Fruit fly (Drosophila melanogaster) whole organism, embryonic: ENCODE results near the gene Tim13.

Source experiments
- Aef1 ChIP-seq: fragments of 200-800 bp; sonication (Bioruptor generic); IDR thresholded peaks from 3 replicates; pipeline ENCODE4 v1.3.6; 2022; ENCODE audit warnings: missing biosample characterization, missing genetic modification characterization
- Atf6 ChIP-seq: fragments of 200-800 bp; sonication (Bioruptor generic); IDR thresholded peaks from 2 replicates; pipeline ENCODE4 v1.3.6; 2022; ENCODE audit warnings: missing biosample characterization, missing genetic modification characterization
- Bgb ChIP-seq: fragments of 200-800 bp; sonication (Bioruptor generic); IDR thresholded peaks from 2 replicates; pipeline ENCODE4 v1.3.6; 2022; ENCODE audit warnings: missing biosample characterization, missing genetic modification characterization; ENCODE audit not compliant: partially characterized antibody
- C15 ChIP-seq: fragments of 200-800 bp; sonication (Bioruptor generic); IDR thresholded peaks from 3 replicates; pipeline ENCODE4 v1.3.6; 2022; ENCODE audit warnings: missing biosample characterization, missing genetic modification characterization
- CG10209 ChIP-seq: fragments of 200-800 bp; sonication (Bioruptor generic); optimal IDR thresholded peaks from 3 replicates; lab custom pipeline; 2017; ENCODE audit warnings: missing biosample characterization, mild to moderate bottlenecking, missing genetic modification characterization, missing genetic modification reagents
- CG10366 ChIP-seq: fragments of 200-800 bp; sonication (Bioruptor generic); IDR thresholded peaks from 2 replicates; pipeline ENCODE4 v1.3.6; 2022; ENCODE audit warnings: missing biosample characterization, missing genetic modification characterization
- CG10462 ChIP-seq: fragments of 200-800 bp; sonication (Bioruptor generic); optimal IDR thresholded peaks from 2 replicates; lab custom pipeline; 2016; ENCODE audit warnings: missing biosample characterization, missing genetic modification characterization
- CG11085 ChIP-seq: fragments of 200-800 bp; sonication (Bioruptor generic); IDR thresholded peaks from 2 replicates; pipeline ENCODE4 v1.3.6; 2022; ENCODE audit warnings: missing biosample characterization, missing genetic modification characterization
- CG12299 ChIP-seq: fragments of 200-800 bp; sonication (Bioruptor generic); optimal IDR thresholded peaks from 2 replicates; lab custom pipeline; 2018; ENCODE audit warnings: missing biosample characterization, mild to moderate bottlenecking, missing genetic modification characterization
- CG13287 ChIP-seq: fragments of 200-800 bp; sonication (Bioruptor generic); IDR thresholded peaks from 2 replicates; pipeline ENCODE4 v1.3.6; 2022; ENCODE audit warnings: missing biosample characterization, missing genetic modification characterization; ENCODE audit not compliant: partially characterized antibody
- CG15269 ChIP-seq: fragments of 200-800 bp; sonication (Bioruptor generic); optimal IDR thresholded peaks from 2 replicates; lab custom pipeline; 2018; ENCODE audit warnings: missing biosample characterization, mild to moderate bottlenecking, missing genetic modification characterization, moderate library complexity
- CG33557 ChIP-seq: fragments of 200-800 bp; sonication (Bioruptor generic); optimal IDR thresholded peaks from 2 replicates; lab custom pipeline; 2019; ENCODE audit warnings: missing biosample characterization, mild to moderate bottlenecking, missing genetic modification characterization, moderate library complexity
- CG4820 ChIP-seq: fragments of 200-800 bp; sonication (Bioruptor generic); optimal IDR thresholded peaks from 3 replicates; lab custom pipeline; 2016; ENCODE audit warnings: missing biosample characterization, missing genetic modification characterization
- CG6175 ChIP-seq: fragments of 200-800 bp; sonication (Bioruptor generic); IDR thresholded peaks from 3 replicates; pipeline ENCODE4 v1.3.6; 2022; ENCODE audit warnings: missing biosample characterization, missing genetic modification characterization
- CG6689 ChIP-seq: fragments of 200-800 bp; sonication (Bioruptor generic); IDR thresholded peaks from 2 replicates; pipeline ENCODE4 v1.3.6; 2022; ENCODE audit warnings: missing biosample characterization, missing genetic modification characterization
- CG6791 ChIP-seq: fragments of 200-800 bp; sonication (Bioruptor generic); IDR thresholded peaks from 3 replicates; pipeline ENCODE4 v1.3.6; 2022; ENCODE audit warnings: missing biosample characterization, missing genetic modification characterization; ENCODE audit not compliant: partially characterized antibody
- CG6813 ChIP-seq: fragments of 200-800 bp; sonication (Bioruptor generic); optimal IDR thresholded peaks from 2 replicates; lab custom pipeline; 2017; ENCODE audit warnings: missing biosample characterization, missing genetic modification characterization, mild to moderate bottlenecking, moderate library complexity, missing genetic modification reagents
- CG8290 ChIP-seq, 3 experiments: fragments of 200-800 bp; sonication (Bioruptor generic); optimal IDR thresholded peaks; 2 replicates each; lab custom pipeline; 2016 to 2019; ENCODE audit warnings: missing biosample characterization in 3 of 3, missing genetic modification characterization in 3 of 3, mild to moderate bottlenecking in 2 of 3, moderate library complexity in 1 of 3
- CG9437 ChIP-seq: fragments of 200-800 bp; sonication (Bioruptor generic); optimal IDR thresholded peaks from 2 replicates; lab custom pipeline; 2018; ENCODE audit warnings: missing biosample characterization, mild to moderate bottlenecking, missing genetic modification characterization
- Dref ChIP-seq: fragments of 200-800 bp; sonication (Bioruptor generic); IDR thresholded peaks from 2 replicates; pipeline ENCODE4 v1.3.6; 2022; ENCODE audit warnings: missing biosample characterization, missing genetic modification characterization
- Elba2 ChIP-seq: fragments of 200-800 bp; sonication (Bioruptor generic); optimal IDR thresholded peaks from 3 replicates; lab custom pipeline; 2016; ENCODE audit warnings: missing biosample characterization, missing genetic modification characterization
- HLHmδ ChIP-seq: fragments of 200-800 bp; sonication (Bioruptor generic); optimal IDR thresholded peaks from 2 replicates; lab custom pipeline; 2018; ENCODE audit warnings: missing biosample characterization, mild to moderate bottlenecking, missing genetic modification characterization, moderate library complexity
- Jarid2 ChIP-seq: fragments of 200-800 bp; sonication (Bioruptor generic); optimal IDR thresholded peaks from 3 replicates; lab custom pipeline; 2017; ENCODE audit warnings: mild to moderate bottlenecking, missing biosample characterization, missing genetic modification reagents, missing genetic modification characterization
- MBD-R2 ChIP-seq: fragments of 200-800 bp; sonication (Bioruptor generic); IDR thresholded peaks from 2 replicates; pipeline ENCODE4 v1.3.6; 2022; ENCODE audit warnings: missing biosample characterization, missing genetic modification characterization
- Mad ChIP-seq: fragments of 200-800 bp; sonication (Bioruptor generic); optimal IDR thresholded peaks from 2 replicates; lab custom pipeline; 2016; ENCODE audit warnings: missing biosample characterization, missing genetic modification characterization
- Med ChIP-seq: fragments of 200-800 bp; sonication (Bioruptor generic); peaks from one replicate; lab custom pipeline; 2016; ENCODE audit warnings: missing biosample characterization, missing genetic modification characterization, mild to moderate bottlenecking, inconsistent platforms, moderate library complexity
- Opbp ChIP-seq: fragments of 200-800 bp; sonication (Bioruptor generic); IDR thresholded peaks from 3 replicates; pipeline ENCODE4 v1.3.6; 2022; ENCODE audit warnings: missing biosample characterization, missing genetic modification characterization; ENCODE audit not compliant: partially characterized antibody
- Optix ChIP-seq: fragments of 200-800 bp; sonication (Bioruptor generic); IDR thresholded peaks from 3 replicates; pipeline ENCODE4 v1.3.6; 2022; ENCODE audit warnings: missing biosample characterization, missing genetic modification characterization
- bbx ChIP-seq: fragments of 200-800 bp; sonication (Bioruptor generic); IDR thresholded peaks from 2 replicates; pipeline ENCODE4 v1.3.6; 2022; ENCODE audit warnings: missing biosample characterization, missing genetic modification characterization; ENCODE audit not compliant: partially characterized antibody
- cato ChIP-seq: fragments of 200-800 bp; sonication (Bioruptor generic); optimal IDR thresholded peaks from 2 replicates; lab custom pipeline; 2016; ENCODE audit warnings: missing biosample characterization, missing genetic modification characterization, borderline replicate concordance
- chinmo ChIP-seq: fragments of 200-800 bp; sonication (Bioruptor generic); IDR thresholded peaks from 4 replicates; pipeline ENCODE4 v1.3.6; 2022; ENCODE audit warnings: missing biosample characterization, missing genetic modification characterization; ENCODE audit not compliant: partially characterized antibody
- crol ChIP-seq: fragments of 200-800 bp; sonication (Bioruptor generic); IDR thresholded peaks from 2 replicates; pipeline ENCODE4 v1.3.6; 2022; ENCODE audit warnings: missing biosample characterization, missing genetic modification characterization
- en ChIP-seq: fragments of 200-800 bp; sonication (Bioruptor generic); optimal IDR thresholded peaks from 2 replicates; lab custom pipeline; 2016; ENCODE audit warnings: missing biosample characterization, missing genetic modification characterization
- fd102C ChIP-seq: fragments of 200-800 bp; sonication (Bioruptor generic); optimal IDR thresholded peaks from 2 replicates; lab custom pipeline; 2018; ENCODE audit warnings: missing biosample characterization, mild to moderate bottlenecking, missing genetic modification characterization, moderate library complexity
- fru ChIP-seq: fragments of >200 bp; optimal IDR thresholded peaks from 2 replicates; lab custom pipeline; 2017
- ftz-f1 ChIP-seq: fragments of 200-800 bp; sonication (Bioruptor generic); optimal IDR thresholded peaks from 2 replicates; lab custom pipeline; 2016; ENCODE audit warnings: missing biosample characterization, missing genetic modification characterization
- lab ChIP-seq: fragments of 200-800 bp; sonication (Bioruptor generic); optimal IDR thresholded peaks from 3 replicates; lab custom pipeline; 2017; ENCODE audit warnings: missing biosample characterization, missing genetic modification characterization, mild to moderate bottlenecking, moderate library complexity, missing genetic modification reagents
- onecut ChIP-seq: fragments of 200-800 bp; sonication (Bioruptor generic); IDR thresholded peaks from 2 replicates; pipeline ENCODE4 v1.3.6; 2022; ENCODE audit warnings: missing biosample characterization, missing genetic modification characterization
- pzg ChIP-seq: fragments of 200-800 bp; sonication (Bioruptor generic); optimal IDR thresholded peaks from 3 replicates; lab custom pipeline; 2018; ENCODE audit warnings: missing biosample characterization, mild to moderate bottlenecking, missing genetic modification characterization, moderate library complexity
- row ChIP-seq: fragments of 200-800 bp; sonication (Bioruptor generic); IDR thresholded peaks from 3 replicates; pipeline ENCODE4 v1.3.6; 2022; ENCODE audit warnings: missing biosample characterization, missing genetic modification characterization
- sens ChIP-seq: fragments of 200-800 bp; sonication (Bioruptor generic); peaks from one replicate; lab custom pipeline; 2016; ENCODE audit warnings: missing biosample characterization, missing genetic modification characterization
- seq ChIP-seq: fragments of 200-800 bp; sonication (Bioruptor generic); IDR thresholded peaks from 2 replicates; pipeline ENCODE4 v1.3.6; 2022; ENCODE audit warnings: missing biosample characterization, missing genetic modification characterization
- sna ChIP-seq: fragments of 200-800 bp; sonication (Bioruptor generic); IDR thresholded peaks from 2 replicates; pipeline ENCODE4 v1.3.6; 2022; ENCODE audit warnings: missing biosample characterization, missing genetic modification characterization; ENCODE audit not compliant: partially characterized antibody
- stc ChIP-seq: fragments of 200-800 bp; sonication (Bioruptor generic); IDR thresholded peaks from 2 replicates; pipeline ENCODE4 v1.3.6; 2022; ENCODE audit warnings: missing biosample characterization, missing genetic modification characterization
- stwl ChIP-seq: fragments of 200-800 bp; sonication (Bioruptor generic); optimal IDR thresholded peaks from 3 replicates; lab custom pipeline; 2018; ENCODE audit warnings: missing biosample characterization, mild to moderate bottlenecking, missing genetic modification characterization, moderate library complexity
- trem ChIP-seq: fragments of 200-800 bp; optimal IDR thresholded peaks from 3 replicates; lab custom pipeline; 2019; ENCODE audit warnings: missing biosample characterization, mild to moderate bottlenecking, missing genetic modification characterization, moderate library complexity

Tim13 gene

dm6 chr3L:11772057-11772456 lies 2.2 kb downstream of the Tim13 start, which contains the start of gene Muc68D:
TSS of gene Muc68D (minus strand) at chr3L:11772157.
- TF ChIP-seq en (no peak), CG10462 (GFP tag; lab: Kevin White, UChicago) (no peak), cato (GFP tag; lab: Kevin White, UChicago) (no peak), CG10366 (GFP tag; lab: Robert Waterston, UW) (no peak), stc (no peak), CG6813 (no peak), Elba2 (GFP tag; lab: Kevin White, UChicago) (no peak), Mad (GFP tag; lab: Kevin White, UChicago) (no peak), CG9437 (GFP tag; lab: Kevin White, UChicago) (no peak), CG4820 (no peak), lab (GFP tag; lab: Kevin White, UChicago) (no peak), Jarid2 (no peak), fd102C (no peak), Aef1 (no peak)

- peak; percentile 73 for TF ChIP-seq onecut (GFP tag; lab: Robert Waterston, UW)
- TF ChIP-seq Med (GFP tag; lab: Kevin White, UChicago), result peak; percentile 53
- no peak for TF ChIP-seq sens
- no peak for TF ChIP-seq Optix
- no peak for TF ChIP-seq CG11085 (GFP tag; lab: Robert Waterston, UW)
- no peak for TF ChIP-seq CG12299 (tag; lab: Kevin White, UChicago)
- TF ChIP-seq, all 482 proteins: peak for 2
These were observed 7.7 kb downstream of the Tim13 start for dm6 chr3L:11766563-11766962.

- TF ChIP-seq CG6175 (no peak), seq (GFP tag; lab: Robert Waterston, UW) (peak; percentile 83), CG13287 (GFP tag; lab: Robert Waterston, UW) (peak; percentile 49; the same call in 1 of the 2 replicates), pzg (GFP tag; lab: Kevin White, UChicago) (peak; percentile 26), Dref (GFP tag; lab: Robert Waterston, UW) (peak; percentile 44; the same call in 1 of the 2 replicates), Opbp (GFP tag; lab: Robert Waterston, UW) (0 out of 3 replicates have a peak, but pooled peaks have one; percentile 28), C15 (0 out of 3 replicates have a peak, but pooled peaks have one; percentile 8), MBD-R2 (GFP tag; lab: Robert Waterston, UW) (0 out of 2 replicates have a peak, but pooled peaks have one; percentile 20), CG10209 (GFP tag; lab: Kevin White, UChicago) (no peak), bbx (0 out of 2 replicates have a peak, but pooled peaks have one; percentile 13), CG6791 (0 out of 3 replicates have a peak, but pooled peaks have one; percentile 37), trem (tag; lab: Kevin White, UChicago) (peak; percentile 96), onecut (GFP tag; lab: Robert Waterston, UW) (peak; percentile 95), stwl (peak; percentile 76), Bgb (peak; percentile 31; the same call in 1 of the 2 replicates), Atf6 (no peak), fru (peak; percentile 3), row (0 out of 3 replicates have a peak, but pooled peaks have one; percentile 9), chinmo (GFP tag; lab: Robert Waterston, UW) (0 out of 4 replicates have a peak, but pooled peaks have one; percentile 54), sna (GFP tag; lab: Robert Waterston, UW) (peak; percentile 29; the same call in 1 of the 2 replicates), CG8290 (GFP tag; optimal IDR thresholded peaks at IDR 0.05; lab: Kevin White, UChicago) (no peak), CG8290 (tag; optimal IDR thresholded peaks at IDR 0.05; lab: Kevin White, UChicago) (peak in 1 of 2 experiments; percentile 18), CG33557 (GFP tag; lab: Kevin White, UChicago) (no peak), HLHmδ (no peak), Med (GFP tag; lab: Kevin White, UChicago) (peak; percentile 68), Jarid2 (peak; percentile 14), ftz-f1 (peak; percentile 0), CG15269 (no peak), CG6689 (0 out of 2 replicates have a peak, but pooled peaks have one; percentile 8), crol (GFP tag; lab: Robert Waterston, UW) (no peak)
These were observed 8.5 kb downstream of the Tim13 start, which contains the start of gene loaf for dm6 chr3L:11765695-11766232. TSS of gene loaf (minus strand) at chr3L:11766182.
